Fruit fly (Drosophila melanogaster) whole organism, embryonic: ENCODE results near the gene pnt.

ENCODE experiments used
- Ada2b ChIP-seq: fragments of 200-800 bp; sonication (Bioruptor generic); IDR thresholded peaks from 2 replicates; pipeline ENCODE4 v1.3.6; 2022; ENCODE audit warnings: missing biosample characterization, missing genetic modification characterization
- Antp ChIP-seq: fragments of 200-800 bp; sonication (Bioruptor generic); optimal IDR thresholded peaks from 3 replicates; lab custom pipeline; 2016; ENCODE audit warnings: missing biosample characterization, missing genetic modification characterization
- Atf3 ChIP-seq: fragments of 200-800 bp; sonication (Bioruptor generic); optimal IDR thresholded peaks from 3 replicates; lab custom pipeline; 2016; ENCODE audit warnings: missing biosample characterization, missing genetic modification characterization
- Awh ChIP-seq: fragments of 200-800 bp; sonication (Bioruptor generic); IDR thresholded peaks from 2 replicates; pipeline ENCODE4, ENCODE4 v1.3.6; 2022; ENCODE audit warnings: missing biosample characterization, missing genetic modification characterization
- Blimp-1 ChIP-seq: fragments of 200-800 bp; sonication (Bioruptor generic); optimal IDR thresholded peaks from 3 replicates; lab custom pipeline; 2018; ENCODE audit warnings: missing biosample characterization, missing genetic modification characterization, mild to moderate bottlenecking, moderate library complexity, missing genetic modification reagents
- CG10959 ChIP-seq: fragments of 200-800 bp; sonication (Bioruptor generic); IDR thresholded peaks from 2 replicates; pipeline ENCODE4 v1.3.6; 2022; ENCODE audit warnings: missing biosample characterization, missing genetic modification characterization
- CG11085 ChIP-seq: fragments of 200-800 bp; sonication (Bioruptor generic); IDR thresholded peaks from 2 replicates; pipeline ENCODE4 v1.3.6; 2022; ENCODE audit warnings: missing biosample characterization, missing genetic modification characterization
- CG11093 ChIP-seq: fragments of 200-800 bp; sonication (Bioruptor generic); IDR thresholded peaks from 3 replicates; pipeline ENCODE4 v1.3.6; 2022; ENCODE audit warnings: missing biosample characterization, missing genetic modification characterization
- CG1529 ChIP-seq: fragments of 200-800 bp; sonication (Bioruptor generic); optimal IDR thresholded peaks from 3 replicates; lab custom pipeline; 2018; ENCODE audit warnings: missing biosample characterization, missing genetic modification characterization
- CG15514 ChIP-seq: fragments of 200-800 bp; sonication (Bioruptor generic); optimal IDR thresholded peaks from 3 replicates; lab custom pipeline; 2017; ENCODE audit warnings: missing biosample characterization, missing genetic modification characterization, mild to moderate bottlenecking, moderate library complexity, missing genetic modification reagents
- CG17359 ChIP-seq: fragments of 200-800 bp; sonication (Bioruptor generic); optimal IDR thresholded peaks from 3 replicates; lab custom pipeline; 2018; ENCODE audit warnings: missing biosample characterization, mild to moderate bottlenecking, missing genetic modification characterization, moderate library complexity
- CG18764 ChIP-seq: fragments of 200-800 bp; sonication (Bioruptor generic); optimal IDR thresholded peaks from 3 replicates; lab custom pipeline; 2016; ENCODE audit warnings: missing biosample characterization, missing genetic modification characterization
- CG2199 ChIP-seq: fragments of 200-800 bp; sonication (Bioruptor generic); IDR thresholded peaks from 3 replicates; pipeline ENCODE4 v1.3.6; 2022; ENCODE audit warnings: missing biosample characterization, missing genetic modification characterization
- CG31388 ChIP-seq: fragments of 200-800 bp; sonication (Bioruptor generic); optimal IDR thresholded peaks from 2 replicates; lab custom pipeline; 2016; ENCODE audit warnings: missing biosample characterization, missing genetic modification characterization
- CG3163 ChIP-seq: fragments of 200-800 bp; sonication (Bioruptor generic); optimal IDR thresholded peaks from 3 replicates; lab custom pipeline; 2016; ENCODE audit warnings: missing biosample characterization, missing genetic modification characterization
- CG6765 ChIP-seq: fragments of 200-800 bp; sonication (Bioruptor generic); optimal IDR thresholded peaks from 3 replicates; lab custom pipeline; 2017; ENCODE audit warnings: missing biosample characterization, mild to moderate bottlenecking, missing genetic modification characterization
- CG6813 ChIP-seq: fragments of 200-800 bp; sonication (Bioruptor generic); optimal IDR thresholded peaks from 2 replicates; lab custom pipeline; 2017; ENCODE audit warnings: missing biosample characterization, missing genetic modification characterization, mild to moderate bottlenecking, moderate library complexity, missing genetic modification reagents
- CG7786 ChIP-seq: fragments of 200-800 bp; sonication (Bioruptor generic); optimal IDR thresholded peaks from 2 replicates; lab custom pipeline; 2016; ENCODE audit warnings: missing biosample characterization, missing genetic modification characterization
- CG8388 ChIP-seq: fragments of 200-800 bp; sonication (Bioruptor generic); optimal IDR thresholded peaks from 2 replicates; lab custom pipeline; 2019; ENCODE audit warnings: missing biosample characterization, mild to moderate bottlenecking, missing genetic modification characterization, moderate library complexity
- CG9437 ChIP-seq: fragments of 200-800 bp; sonication (Bioruptor generic); optimal IDR thresholded peaks from 2 replicates; lab custom pipeline; 2018; ENCODE audit warnings: missing biosample characterization, mild to moderate bottlenecking, missing genetic modification characterization
- Camta ChIP-seq: fragments of 200-800 bp; sonication (Bioruptor generic); optimal IDR thresholded peaks from 2 replicates; lab custom pipeline; 2016; ENCODE audit warnings: missing biosample characterization, missing genetic modification characterization
- Chrac-16 ChIP-seq: fragments of 200-800 bp; sonication (Bioruptor generic); optimal IDR thresholded peaks from 3 replicates; lab custom pipeline; 2016; ENCODE audit warnings: missing biosample characterization, missing genetic modification characterization
- Deaf1 ChIP-seq: fragments of 200-800 bp; optimal IDR thresholded peaks from 3 replicates; lab custom pipeline; 2019; ENCODE audit warnings: missing biosample characterization, mild to moderate bottlenecking, missing genetic modification characterization, moderate library complexity
- Drgx ChIP-seq: fragments of 200-800 bp; sonication (Bioruptor generic); IDR thresholded peaks from 2 replicates; pipeline ENCODE4 v1.3.6; 2022; ENCODE audit warnings: missing biosample characterization, missing genetic modification characterization
- HLH3B ChIP-seq: fragments of 200-800 bp; sonication (Bioruptor generic); IDR thresholded peaks from 2 replicates; pipeline ENCODE4 v1.3.6; 2022; ENCODE audit warnings: missing biosample characterization, missing genetic modification characterization
- HLH4C ChIP-seq: fragments of 200-800 bp; sonication (Bioruptor generic); IDR thresholded peaks from 3 replicates; pipeline ENCODE4 v1.3.6; 2022; ENCODE audit warnings: missing biosample characterization, missing genetic modification characterization; ENCODE audit not compliant: partially characterized antibody
- HmgD ChIP-seq: fragments of 200-800 bp; sonication (Bioruptor generic); optimal IDR thresholded peaks from 3 replicates; lab custom pipeline; 2016; ENCODE audit warnings: missing biosample characterization, missing genetic modification characterization
- HmgZ ChIP-seq: fragments of 200-800 bp; sonication (Bioruptor generic); optimal IDR thresholded peaks from 2 replicates; lab custom pipeline; 2018; ENCODE audit warnings: missing biosample characterization, mild to moderate bottlenecking, missing genetic modification characterization
- Hmx ChIP-seq: fragments of 200-800 bp; sonication (Bioruptor generic); optimal IDR thresholded peaks from 2 replicates; lab custom pipeline; 2016; ENCODE audit warnings: missing biosample characterization, missing genetic modification characterization
- Hsf ChIP-seq: fragments of 200-800 bp; sonication (Bioruptor generic); optimal IDR thresholded peaks from 3 replicates; lab custom pipeline; 2016; ENCODE audit warnings: missing biosample characterization, missing genetic modification characterization
- Med ChIP-seq: fragments of 200-800 bp; sonication (Bioruptor generic); peaks from one replicate; lab custom pipeline; 2016; ENCODE audit warnings: missing biosample characterization, missing genetic modification characterization, mild to moderate bottlenecking, inconsistent platforms, moderate library complexity
- Nf-YA ChIP-seq: fragments of 200-800 bp; sonication (Bioruptor generic); IDR thresholded peaks from 2 replicates; pipeline ENCODE4 v1.3.6; 2022; ENCODE audit warnings: missing biosample characterization, missing genetic modification characterization
- Oli ChIP-seq: fragments of 200-800 bp; sonication (Bioruptor generic); optimal IDR thresholded peaks from 2 replicates; lab custom pipeline; 2018; ENCODE audit warnings: missing biosample characterization, mild to moderate bottlenecking, missing genetic modification characterization, moderate library complexity
- abd-A ChIP-seq: fragments of 200-800 bp; sonication (Bioruptor generic); optimal IDR thresholded peaks from 3 replicates; lab custom pipeline; 2019; ENCODE audit warnings: missing biosample characterization, mild to moderate bottlenecking, missing genetic modification characterization, moderate library complexity
- aop ChIP-seq: fragments of 200-800 bp; sonication (Bioruptor generic); IDR thresholded peaks from 2 replicates; pipeline ENCODE4 v1.3.6; 2022; ENCODE audit warnings: missing biosample characterization, missing genetic modification characterization
- cad ChIP-seq: fragments of >200 bp; optimal IDR thresholded peaks from 2 replicates; lab custom pipeline; 2017; ENCODE audit warnings: missing biosample characterization, missing genetic modification characterization
- chinmo ChIP-seq: fragments of 200-800 bp; sonication (Bioruptor generic); IDR thresholded peaks from 4 replicates; pipeline ENCODE4 v1.3.6; 2022; ENCODE audit warnings: missing biosample characterization, missing genetic modification characterization; ENCODE audit not compliant: partially characterized antibody
- ci ChIP-seq: fragments of 200-800 bp; sonication (Bioruptor generic); IDR thresholded peaks from 3 replicates; pipeline ENCODE4 v1.3.6; 2022; ENCODE audit warnings: missing biosample characterization, missing genetic modification characterization
- ftz-f1 ChIP-seq: fragments of 200-800 bp; sonication (Bioruptor generic); optimal IDR thresholded peaks from 2 replicates; lab custom pipeline; 2016; ENCODE audit warnings: missing biosample characterization, missing genetic modification characterization
- gcm ChIP-seq: fragments of 200-800 bp; sonication (Bioruptor generic); optimal IDR thresholded peaks from 2 replicates; lab custom pipeline; 2019; ENCODE audit warnings: missing biosample characterization, mild to moderate bottlenecking, missing genetic modification characterization, moderate library complexity
- her ChIP-seq: fragments of 200-800 bp; sonication (Bioruptor generic); optimal IDR thresholded peaks from 2 replicates; lab custom pipeline; 2016; ENCODE audit warnings: missing biosample characterization, missing genetic modification characterization
- jumu ChIP-seq: fragments of 200-800 bp; sonication (Bioruptor generic); optimal IDR thresholded peaks from 3 replicates; lab custom pipeline; 2016; ENCODE audit warnings: missing biosample characterization, missing genetic modification characterization
- mam ChIP-seq: fragments of 200-800 bp; sonication (Bioruptor generic); optimal IDR thresholded peaks from 3 replicates; lab custom pipeline; 2016; ENCODE audit warnings: missing biosample characterization, missing genetic modification characterization
- ranshi ChIP-seq: fragments of 200-800 bp; sonication (Bioruptor generic); IDR thresholded peaks from 2 replicates; pipeline ENCODE4 v1.3.6; 2022; ENCODE audit warnings: missing biosample characterization, missing genetic modification characterization
- rib ChIP-seq: fragments of 200-800 bp; sonication (Bioruptor generic); IDR thresholded peaks from 2 replicates; pipeline ENCODE4 v1.3.6; 2022; ENCODE audit warnings: missing biosample characterization, missing genetic modification characterization
- sc ChIP-seq, 3 experiments: fragments of >200 bp in 2 of 3; fragments of 200-800 bp in 1 of 3; sonication (Bioruptor generic) in 1 of 3; optimal IDR thresholded peaks; 2 replicates in 2 of 3; 3 replicates in 1 of 3; lab custom pipeline; 2017; ENCODE audit warnings: mild to moderate bottlenecking in 1 of 3, missing biosample characterization in 1 of 3, missing genetic modification characterization in 1 of 3, missing genetic modification reagents in 1 of 3
- sqz ChIP-seq: fragments of 200-800 bp; sonication (Bioruptor generic); optimal IDR thresholded peaks from 3 replicates; lab custom pipeline; 2018; ENCODE audit warnings: missing biosample characterization, mild to moderate bottlenecking, missing genetic modification characterization
- trem ChIP-seq: fragments of 200-800 bp; optimal IDR thresholded peaks from 3 replicates; lab custom pipeline; 2019; ENCODE audit warnings: missing biosample characterization, mild to moderate bottlenecking, missing genetic modification characterization, moderate library complexity
- unpg ChIP-seq: fragments of 200-800 bp; sonication (Bioruptor generic); optimal IDR thresholded peaks from 3 replicates; lab custom pipeline; 2018; ENCODE audit warnings: missing biosample characterization, mild to moderate bottlenecking, missing genetic modification characterization, moderate library complexity
- z ChIP-seq: fragments of 200-800 bp; sonication (Bioruptor generic); IDR thresholded peaks from 3 replicates; pipeline ENCODE4 v1.3.6; 2022; ENCODE audit warnings: missing biosample characterization, missing genetic modification characterization

Gene pnt

DNA sequence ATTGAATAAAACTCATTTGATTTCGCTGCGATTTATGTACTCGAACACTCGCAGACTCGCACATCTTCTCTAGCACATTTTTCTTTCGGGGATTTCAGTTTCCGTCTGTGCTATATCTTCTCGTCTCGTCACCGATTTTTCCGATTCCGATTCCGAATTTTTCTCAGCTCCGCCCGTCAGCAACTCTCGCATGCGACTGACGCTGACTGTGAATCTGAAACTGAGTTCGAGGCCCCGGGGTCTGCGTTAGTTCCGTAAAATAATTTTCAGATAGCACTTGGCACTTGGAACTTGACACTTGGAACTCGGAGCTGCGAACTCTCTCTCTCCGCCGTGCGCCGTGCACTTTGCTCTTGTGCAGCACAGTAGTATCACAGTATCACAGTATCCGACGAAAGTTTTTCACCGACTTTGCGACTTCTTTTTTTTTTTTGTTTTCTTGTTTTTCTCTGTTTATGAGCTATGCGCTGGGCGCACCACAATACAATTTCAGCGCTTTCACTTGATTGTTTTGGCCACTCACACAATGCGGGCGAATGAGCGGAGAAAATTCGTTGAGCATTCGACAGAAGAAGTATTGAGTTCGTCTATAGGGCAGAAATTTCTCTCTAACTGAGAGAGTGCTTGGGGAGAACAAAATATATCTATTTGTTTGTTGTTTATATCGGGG lies 38.8 kb upstream of the pnt start, which contains the start of gene CG4393 (continued):
- peak; percentile 94 for TF ChIP-seq CG8388 (GFP tag; lab: Kevin White, UChicago)
- no peak for TF ChIP-seq CG6765 (GFP tag; lab: Kevin White, UChicago)
- no peak for TF ChIP-seq CG11085 (GFP tag; lab: Robert Waterston, UW)
- TF ChIP-seq ranshi (GFP tag; lab: Robert Waterston, UW), result no peak
- TF ChIP-seq aop (GFP tag; lab: Robert Waterston, UW), result peak; percentile 2; the same call in 1 of the 2 replicates
- peak; percentile 59 for TF ChIP-seq Drgx (GFP tag; lab: Robert Waterston, UW)
- TF ChIP-seq CG1529 (GFP tag; lab: Kevin White, UChicago), result no peak
- peak; percentile 15 for TF ChIP-seq CG17359 (tag; lab: Kevin White, UChicago)
- no peak for TF ChIP-seq HLH3B
- no peak for TF ChIP-seq Nf-YA
- TF ChIP-seq CG9437 (GFP tag; lab: Kevin White, UChicago), result no peak
- TF ChIP-seq Antp (GFP tag; lab: Kevin White, UChicago), result no peak
- TF ChIP-seq Blimp-1 (GFP tag; lab: Kevin White, UChicago), result peak; percentile 61
- peak; percentile 86; the same call in 1 of the 3 replicates for TF ChIP-seq CG2199 (GFP tag; lab: Robert Waterston, UW)
- no peak for TF ChIP-seq ftz-f1 (GFP tag; lab: Kevin White, UChicago)
- no peak for TF ChIP-seq Hsf (GFP tag; lab: Kevin White, UChicago)
- TF ChIP-seq CG10959 (GFP tag; lab: Robert Waterston, UW), result no peak
- no peak for TF ChIP-seq sc (optimal IDR thresholded peaks at IDR 0.05; lab: Kevin White, UChicago)
- no peak for TF ChIP-seq sc (GFP tag; optimal IDR thresholded peaks at IDR 0.05; lab: Kevin White, UChicago)
- peak; percentile 41 for TF ChIP-seq sqz (GFP tag; lab: Kevin White, UChicago)
- no peak for TF ChIP-seq CG3163 (GFP tag; lab: Kevin White, UChicago)
- no peak for TF ChIP-seq Chrac-16 (GFP tag; lab: Kevin White, UChicago)
- TF ChIP-seq Ada2b (GFP tag; lab: Robert Waterston, UW), result no peak
- no peak for TF ChIP-seq Atf3 (GFP tag; lab: Kevin White, UChicago)
- no peak for TF ChIP-seq Camta (GFP tag; lab: Kevin White, UChicago)
- peak; percentile 61 for TF ChIP-seq Med (GFP tag; lab: Kevin White, UChicago)
- TF ChIP-seq rib (GFP tag; lab: Robert Waterston, UW), result no peak
- TF ChIP-seq her, result no peak
- TF ChIP-seq CG31388 (GFP tag; lab: Kevin White, UChicago), result no peak
- TF ChIP-seq gcm (GFP tag; lab: Kevin White, UChicago), result peak; percentile 94
- peak; percentile 31 for TF ChIP-seq Deaf1
- TF ChIP-seq HmgZ (tag; lab: Kevin White, UChicago), result no peak
- 0 out of 2 replicates have a peak, but pooled peaks have one; percentile 17 for TF ChIP-seq Awh (GFP tag; lab: Robert Waterston, UW)
- TF ChIP-seq HLH4C (GFP tag; lab: Robert Waterston, UW), result 0 out of 3 replicates have a peak, but pooled peaks have one; percentile 30
- TF ChIP-seq CG6813 (GFP tag; lab: Kevin White, UChicago), result no peak
- TF ChIP-seq CG15514 (GFP tag; lab: Kevin White, UChicago), result peak; percentile 89
- no peak for TF ChIP-seq mam (GFP tag; lab: Kevin White, UChicago)
- no peak for TF ChIP-seq CG7786 (GFP tag; lab: Kevin White, UChicago)
- peak; percentile 73; the same call in 2 of the 3 replicates for TF ChIP-seq z (GFP tag; lab: Robert Waterston, UW)
- peak; percentile 57 for TF ChIP-seq abd-A
- TF ChIP-seq Oli (tag; lab: Kevin White, UChicago), result no peak
- TF ChIP-seq jumu (GFP tag; lab: Kevin White, UChicago), result no peak
- no peak for TF ChIP-seq CG11093 (GFP tag; lab: Robert Waterston, UW)
- TF ChIP-seq chinmo (GFP tag; lab: Robert Waterston, UW), result 0 out of 4 replicates have a peak, but pooled peaks have one; percentile 44
- no peak for TF ChIP-seq CG18764
- 0 out of 3 replicates have a peak, but pooled peaks have one; percentile 35 for TF ChIP-seq ci (GFP tag; lab: Robert Waterston, UW)
- TF ChIP-seq HmgD (GFP tag; lab: Kevin White, UChicago), result no peak
- no peak for TF ChIP-seq trem (tag; lab: Kevin White, UChicago)
- TF ChIP-seq cad (GFP tag; lab: Kevin White, UChicago), result no peak
- no peak for TF ChIP-seq Hmx (GFP tag; lab: Kevin White, UChicago)
- no peak for TF ChIP-seq unpg (GFP tag; lab: Kevin White, UChicago)
